Worm (Caenorhabditis elegans) whole organism, young adult: ENCODE measurements around the gene C31H1.2.
A peak's percentile ranks its signal among the peaks of the same experiment; 100 is the strongest.

Experiments
- D2030.7 ChIP-seq: fragments of 200-800 bp; sonication (Bioruptor generic); IDR thresholded peaks from 2 replicates; pipeline ENCODE4 v1.3.6; 2022; ENCODE audit warnings: missing genetic modification reagents, missing genetic modification characterization, missing compliant biosample characterization
- F49E8.2 ChIP-seq: sonication (generic microtip); optimal IDR thresholded peaks from 3 replicates; lab custom pipeline; 2017; ENCODE audit warnings: missing genetic modification characterization, mild to moderate bottlenecking, missing compliant biosample characterization, antibody characterized with exemption, moderate library complexity; ENCODE audit not compliant: insufficient read depth
- F55B11.4 ChIP-seq: sonication (generic microtip); optimal IDR thresholded peaks from 2 replicates; lab custom pipeline; 2016; ENCODE audit warnings: missing compliant biosample characterization, missing genetic modification characterization, borderline replicate concordance; ENCODE audit not compliant: insufficient read depth
- T07F8.4 ChIP-seq: sonication (generic microtip); optimal IDR thresholded peaks from 2 replicates; lab custom pipeline; 2016; ENCODE audit warnings: mild to moderate bottlenecking, missing genetic modification characterization, moderate library complexity, missing compliant biosample characterization
- Y95B8A.8 ChIP-seq: fragments of 200-800 bp; sonication (Bioruptor generic); IDR thresholded peaks from 2 replicates; pipeline ENCODE4 v1.3.6; 2022; ENCODE audit warnings: missing genetic modification reagents, missing genetic modification characterization, missing compliant biosample characterization
- akir-1 ChIP-seq: fragments of 200-800 bp; sonication (Bioruptor generic); optimal IDR thresholded peaks from 2 replicates; lab custom pipeline; 2018; ENCODE audit warnings: mild to moderate bottlenecking, missing genetic modification characterization, moderate library complexity, missing compliant biosample characterization
- athp-1 ChIP-seq: sonication (generic microtip); optimal IDR thresholded peaks from 2 replicates; lab custom pipeline; 2017; ENCODE audit warnings: mild to moderate bottlenecking, missing genetic modification characterization, missing compliant biosample characterization
- cebp-2 ChIP-seq: fragments of 200-800 bp; sonication (Bioruptor generic); IDR thresholded peaks from 2 replicates; pipeline ENCODE4 v1.3.6; 2022; ENCODE audit warnings: missing genetic modification characterization, missing compliant biosample characterization
- hmg-20 ChIP-seq: fragments of 200-800 bp; sonication (Bioruptor generic); IDR thresholded peaks from 2 replicates; pipeline ENCODE4 v1.3.6; 2022; ENCODE audit warnings: missing genetic modification reagents, missing genetic modification characterization, missing compliant biosample characterization
- lsl-1 ChIP-seq: fragments of 200-800 bp; sonication (Bioruptor generic); optimal IDR thresholded peaks from 2 replicates; lab custom pipeline; 2018; ENCODE audit warnings: mild to moderate bottlenecking, missing genetic modification characterization, moderate library complexity, missing compliant biosample characterization
- madf-6 ChIP-seq: fragments of 200-800 bp; sonication (Bioruptor generic); IDR thresholded peaks from 2 replicates; pipeline ENCODE4 v1.3.6; 2022; ENCODE audit warnings: missing genetic modification reagents, missing genetic modification characterization, missing compliant biosample characterization
- nhr-179 ChIP-seq: sonication (generic microtip); optimal IDR thresholded peaks from 2 replicates; lab custom pipeline; 2016; ENCODE audit warnings: mild to moderate bottlenecking, missing genetic modification characterization, missing compliant biosample characterization
- snpc-1.1 ChIP-seq: sonication (generic microtip); optimal IDR thresholded peaks from 2 replicates; lab custom pipeline; 2017; ENCODE audit warnings: missing genetic modification characterization, mild to moderate bottlenecking, missing compliant biosample characterization, antibody characterized with exemption, moderate library complexity, missing genotype, missing genetic modification reagents; ENCODE audit not compliant: insufficient read depth
- snpc-4 ChIP-seq, 5 experiments: fragments of 150-350 bp in 1 of 5; sonication (generic microtip) in 4 of 5; optimal IDR thresholded peaks; 2 replicates each; lab custom pipeline; 2014 to 2018; ENCODE audit warnings: missing genetic modification characterization in 5 of 5, missing biosample characterization in 3 of 5, antibody characterized with exemption in 2 of 5, mild to moderate bottlenecking in 2 of 5, missing compliant biosample characterization in 2 of 5, missing genotype in 2 of 5, moderate library complexity in 2 of 5, missing genetic modification reagents in 1 of 5
- unc-130 ChIP-seq: sonication (generic microtip); optimal IDR thresholded peaks from 2 replicates; lab custom pipeline; 2016; ENCODE audit warnings: missing genetic modification reagents, missing genetic modification characterization, missing compliant biosample characterization
- zim-3 ChIP-seq: sonication (generic microtip); optimal IDR thresholded peaks from 2 replicates; lab custom pipeline; 2017; ENCODE audit warnings: mild to moderate bottlenecking, missing genetic modification characterization, moderate library complexity, missing compliant biosample characterization

Gene C31H1.2

ce11 chrIV:5839178-5839577, 48.1 kb downstream of the C31H1.2 start, which contains the start of gene C06E7.2:
Gene C06E7.2, plus strand, starts transcription at chrIV:5839478.
- TF ChIP-seq cebp-2 (no peak), snpc-4 (GFP tag; optimal IDR thresholded peaks at IDR 0.05; lab: Kevin White, UChicago) (no peak), snpc-4 (tag; optimal IDR thresholded peaks at IDR 0.05; lab: Kevin White, UChicago) (no peak), snpc-1.1 (no peak), hmg-20 (GFP tag; lab: Robert Waterston, UW) (no peak), unc-130 (no peak), F55B11.4 (tag; lab: Kevin White, UChicago) (no peak), F49E8.2 (tag; lab: Kevin White, UChicago) (no peak), madf-6 (GFP tag; lab: Robert Waterston, UW) (no peak), T07F8.4 (no peak), Y95B8A.8 (GFP tag; lab: Robert Waterston, UW) (no peak), athp-1 (tag; lab: Kevin White, UChicago) (no peak), lsl-1 (no peak), akir-1 (GFP tag; lab: Kevin White, UChicago) (no peak), zim-3 (no peak), nhr-179 (tag; lab: Kevin White, UChicago) (no peak)

- TF ChIP-seq cebp-2: 0 out of 2 replicates have a peak, but pooled peaks have one; percentile 16
- TF ChIP-seq D2030.7 (GFP tag; lab: Robert Waterston, UW): no peak
- TF ChIP-seq, all 124 proteins: peak for 1
Observed at ce11 chrIV:5842905-5843304, 51.8 kb downstream of the C31H1.2 start.
